Worm (Caenorhabditis elegans) whole organism, late embryonic: ENCODE data around the gene pei-2.

Experiments
- C08G9.2 ChIP-seq: sonication (generic microtip); optimal IDR thresholded peaks from 2 replicates; lab custom pipeline; 2016; ENCODE audit warnings: mild to moderate bottlenecking, missing genetic modification characterization, moderate library complexity, missing compliant biosample characterization
- C38D4.7 ChIP-seq: fragments of 200-800 bp; sonication (Bioruptor generic); optimal IDR thresholded peaks from 2 replicates; lab custom pipeline; 2018; ENCODE audit warnings: mild to moderate bottlenecking, missing genetic modification characterization, moderate library complexity, missing compliant biosample characterization
- F13H6.1 ChIP-seq: sonication (generic microtip); optimal IDR thresholded peaks from 2 replicates; lab custom pipeline; 2016; ENCODE audit warnings: missing genetic modification characterization, missing compliant biosample characterization
- K02D7.2 ChIP-seq: sonication (generic microtip); optimal IDR thresholded peaks from 2 replicates; lab custom pipeline; 2017; ENCODE audit warnings: mild to moderate bottlenecking, missing genetic modification characterization, missing compliant biosample characterization
- K09A11.1 ChIP-seq: sonication (generic microtip); optimal IDR thresholded peaks from 2 replicates; lab custom pipeline; 2017; ENCODE audit warnings: antibody characterized with exemption, mild to moderate bottlenecking, missing genetic modification characterization, missing compliant biosample characterization; ENCODE audit not compliant: insufficient read depth
- ahr-1 ChIP-seq: sonication (generic microtip); optimal IDR thresholded peaks from 2 replicates; lab custom pipeline; 2016; ENCODE audit warnings: missing genetic modification characterization, missing compliant biosample characterization
- ama-1 ChIP-seq: fragments of 150-350 bp; optimal IDR thresholded peaks from 2 replicates; lab custom pipeline; 2014
- ceh-14 ChIP-seq: sonication (generic microtip); optimal IDR thresholded peaks from 2 replicates; lab custom pipeline; 2016; ENCODE audit warnings: missing genotype, missing genetic modification characterization, missing compliant biosample characterization
- ceh-19 ChIP-seq: fragments of 200-800 bp; sonication (Bioruptor generic); optimal IDR thresholded peaks from 2 replicates; lab custom pipeline; 2018; ENCODE audit warnings: mild to moderate bottlenecking, missing genetic modification characterization, missing compliant biosample characterization
- ceh-2 ChIP-seq: sonication (generic microtip); optimal IDR thresholded peaks from 2 replicates; lab custom pipeline; 2016; ENCODE audit warnings: missing genotype, missing genetic modification characterization, missing compliant biosample characterization
- ceh-22 ChIP-seq: sonication (generic microtip); optimal IDR thresholded peaks from 2 replicates; lab custom pipeline; 2017; ENCODE audit warnings: missing biosample characterization, missing genetic modification characterization
- ceh-24 ChIP-seq: sonication (generic microtip); optimal IDR thresholded peaks from 2 replicates; lab custom pipeline; 2016; ENCODE audit warnings: mild to moderate bottlenecking, missing genetic modification characterization, missing compliant biosample characterization
- ceh-30 ChIP-seq: fragments of 150-350 bp; optimal IDR thresholded peaks from 2 replicates; lab custom pipeline; 2014; ENCODE audit warnings: missing biosample characterization, missing genetic modification characterization
- ceh-45 ChIP-seq: fragments of 200-800 bp; sonication (Bioruptor generic); IDR thresholded peaks from 2 replicates; pipeline ENCODE4 v1.3.6; 2022; ENCODE audit warnings: missing genetic modification reagents, missing genetic modification characterization, missing compliant biosample characterization
- ceh-48 ChIP-seq: sonication (generic microtip); optimal IDR thresholded peaks from 2 replicates; lab custom pipeline; 2016; ENCODE audit warnings: missing genetic modification characterization, inconsistent platforms, missing compliant biosample characterization
- ceh-6 ChIP-seq: fragments of 200-800 bp; sonication (Bioruptor generic); optimal IDR thresholded peaks from 2 replicates; lab custom pipeline; 2018; ENCODE audit warnings: mild to moderate bottlenecking, missing genetic modification characterization, missing compliant biosample characterization
- che-1 ChIP-seq: sonication (generic microtip); optimal IDR thresholded peaks from 2 replicates; lab custom pipeline; 2016; ENCODE audit warnings: mild to moderate bottlenecking, missing genetic modification characterization, missing compliant biosample characterization
- dve-1 ChIP-seq: sonication (generic microtip); optimal IDR thresholded peaks from 2 replicates; lab custom pipeline; 2017; ENCODE audit warnings: antibody characterized with exemption, mild to moderate bottlenecking, missing genetic modification characterization, missing compliant biosample characterization
- elt-2 ChIP-seq: sonication (generic microtip); optimal IDR thresholded peaks from 2 replicates; lab custom pipeline; 2016; ENCODE audit warnings: missing genetic modification reagents, missing genetic modification characterization, missing compliant biosample characterization
- elt-4 ChIP-seq: sonication (generic microtip); optimal IDR thresholded peaks from 2 replicates; lab custom pipeline; 2016; ENCODE audit warnings: missing genetic modification characterization, missing compliant biosample characterization
- ets-4 ChIP-seq: sonication (generic microtip); optimal IDR thresholded peaks from 2 replicates; lab custom pipeline; 2016; ENCODE audit warnings: missing genetic modification characterization, missing compliant biosample characterization
- eyg-1 ChIP-seq: sonication (generic microtip); optimal IDR thresholded peaks from 2 replicates; lab custom pipeline; 2016; ENCODE audit warnings: missing genotype, missing genetic modification characterization, missing compliant biosample characterization
- fkh-6 ChIP-seq: sonication (generic microtip); optimal IDR thresholded peaks from 2 replicates; lab custom pipeline; 2016; ENCODE audit warnings: missing genetic modification characterization, missing compliant biosample characterization
- gmeb-2 ChIP-seq: sonication (generic microtip); optimal IDR thresholded peaks from 2 replicates; lab custom pipeline; 2016; ENCODE audit warnings: missing genetic modification characterization, inconsistent platforms, missing compliant biosample characterization
- hlh-13 ChIP-seq: fragments of 200-800 bp; sonication (Bioruptor generic); optimal IDR thresholded peaks from 2 replicates; lab custom pipeline; 2018; ENCODE audit warnings: mild to moderate bottlenecking, missing genetic modification characterization, missing compliant biosample characterization
- hlh-30 ChIP-seq: sonication (generic microtip); optimal IDR thresholded peaks from 2 replicates; lab custom pipeline; 2017; ENCODE audit warnings: antibody characterized with exemption, missing genetic modification characterization, missing compliant biosample characterization; ENCODE audit not compliant: insufficient read depth
- hlh-6 ChIP-seq: sonication (generic microtip); optimal IDR thresholded peaks from 2 replicates; lab custom pipeline; 2016; ENCODE audit warnings: missing genotype, missing genetic modification characterization, missing compliant biosample characterization
- hlh-8 ChIP-seq: sonication (generic microtip); optimal IDR thresholded peaks from 2 replicates; lab custom pipeline; 2016; ENCODE audit warnings: missing genotype, missing genetic modification characterization, missing compliant biosample characterization
- lim-6 ChIP-seq: sonication (generic microtip); optimal IDR thresholded peaks from 2 replicates; lab custom pipeline; 2016; ENCODE audit warnings: missing genetic modification characterization, missing compliant biosample characterization
- lin-11 ChIP-seq: fragments of 200-800 bp; sonication (Bioruptor generic); optimal IDR thresholded peaks from 2 replicates; lab custom pipeline; 2018; ENCODE audit warnings: mild to moderate bottlenecking, missing genetic modification characterization, missing compliant biosample characterization
- madf-2 ChIP-seq: sonication (generic microtip); optimal IDR thresholded peaks from 2 replicates; lab custom pipeline; 2017; ENCODE audit warnings: missing genetic modification characterization, missing compliant biosample characterization
- nfya-1 ChIP-seq: sonication (generic microtip); optimal IDR thresholded peaks from 2 replicates; lab custom pipeline; 2017; ENCODE audit warnings: missing genetic modification characterization, mild to moderate bottlenecking, missing compliant biosample characterization, antibody characterized with exemption, moderate library complexity
- nhr-11 ChIP-seq: fragments of 150-350 bp; optimal IDR thresholded peaks from 2 replicates; lab custom pipeline; 2014; ENCODE audit warnings: missing biosample characterization, missing genetic modification characterization
- npax-4 ChIP-seq: sonication (generic microtip); optimal IDR thresholded peaks from 2 replicates; lab custom pipeline; 2016; ENCODE audit warnings: missing genetic modification characterization, missing compliant biosample characterization
- odd-2 ChIP-seq: sonication (generic microtip); optimal IDR thresholded peaks from 2 replicates; lab custom pipeline; 2017; ENCODE audit warnings: antibody characterized with exemption, mild to moderate bottlenecking, missing genetic modification characterization, missing compliant biosample characterization
- pag-3 ChIP-seq: sonication (generic microtip); optimal IDR thresholded peaks from 2 replicates; lab custom pipeline; 2016; ENCODE audit warnings: missing compliant biosample characterization, missing genetic modification characterization, borderline replicate concordance
- pat-9 ChIP-seq: fragments of 200-800 bp; sonication (Bioruptor generic); optimal IDR thresholded peaks from 2 replicates; lab custom pipeline; 2018; ENCODE audit warnings: mild to moderate bottlenecking, missing genetic modification characterization, moderate library complexity, missing compliant biosample characterization
- pha-2 ChIP-seq: sonication (generic microtip); optimal IDR thresholded peaks from 2 replicates; lab custom pipeline; 2017; ENCODE audit warnings: mild to moderate bottlenecking, missing genetic modification characterization, missing compliant biosample characterization
- pha-4 ChIP-seq: fragments of 150-350 bp; optimal IDR thresholded peaks from 2 replicates; lab custom pipeline; 2018; ENCODE audit warnings: missing biosample characterization, missing genetic modification reagents, missing genetic modification characterization
- ref-2 ChIP-seq: sonication (generic microtip); optimal IDR thresholded peaks from 2 replicates; lab custom pipeline; 2016; ENCODE audit warnings: missing genetic modification characterization, missing compliant biosample characterization
- rnt-1 ChIP-seq: sonication (generic microtip); optimal IDR thresholded peaks from 2 replicates; lab custom pipeline; 2016; ENCODE audit warnings: missing genetic modification characterization, missing compliant biosample characterization
- sox-2 ChIP-seq: fragments of 200-800 bp; sonication (Bioruptor generic); IDR thresholded peaks from 2 replicates; pipeline ENCODE4 v1.3.6; 2022; ENCODE audit warnings: missing genetic modification reagents, missing genetic modification characterization, missing compliant biosample characterization
- syd-9 ChIP-seq: sonication (generic microtip); optimal IDR thresholded peaks from 2 replicates; lab custom pipeline; 2016; ENCODE audit warnings: mild to moderate bottlenecking, missing genetic modification characterization, moderate library complexity, missing compliant biosample characterization
- tbx-2 ChIP-seq: sonication (generic microtip); optimal IDR thresholded peaks from 2 replicates; lab custom pipeline; 2016; ENCODE audit warnings: missing genetic modification characterization, missing compliant biosample characterization
- tbx-7 ChIP-seq: sonication (generic microtip); optimal IDR thresholded peaks from 2 replicates; lab custom pipeline; 2016; ENCODE audit warnings: missing genotype, missing genetic modification characterization, missing compliant biosample characterization
- ttx-3 ChIP-seq: sonication (generic microtip); optimal IDR thresholded peaks from 2 replicates; lab custom pipeline; 2016; ENCODE audit warnings: missing genetic modification reagents, missing genetic modification characterization, missing compliant biosample characterization
- unc-3 ChIP-seq, 2 experiments: fragments of 200-800 bp in 1 of 2; sonication (Bioruptor generic) in 1 of 2; sonication (generic microtip) in 1 of 2; conservative IDR thresholded peaks in 1 of 2; optimal IDR thresholded peaks in 1 of 2; 2 replicates each; pipeline versions ENCODE4 v1.3.6 to Lab custom; 2016 to 2022; ENCODE audit warnings: missing compliant biosample characterization in 2 of 2, missing genetic modification characterization in 2 of 2, missing genetic modification reagents in 1 of 2
- unc-55 ChIP-seq: sonication (generic microtip); optimal IDR thresholded peaks from 2 replicates; lab custom pipeline; 2017; ENCODE audit warnings: missing biosample characterization, missing genetic modification reagents, missing genetic modification characterization
- zip-5 ChIP-seq: sonication (generic microtip); optimal IDR thresholded peaks from 2 replicates; lab custom pipeline; 2016; ENCODE audit warnings: missing genetic modification characterization, missing compliant biosample characterization
- ztf-16 ChIP-seq: sonication (generic microtip); optimal IDR thresholded peaks from 2 replicates; lab custom pipeline; 2017; ENCODE audit warnings: missing genetic modification characterization, missing compliant biosample characterization

pei-2 gene

DNA sequence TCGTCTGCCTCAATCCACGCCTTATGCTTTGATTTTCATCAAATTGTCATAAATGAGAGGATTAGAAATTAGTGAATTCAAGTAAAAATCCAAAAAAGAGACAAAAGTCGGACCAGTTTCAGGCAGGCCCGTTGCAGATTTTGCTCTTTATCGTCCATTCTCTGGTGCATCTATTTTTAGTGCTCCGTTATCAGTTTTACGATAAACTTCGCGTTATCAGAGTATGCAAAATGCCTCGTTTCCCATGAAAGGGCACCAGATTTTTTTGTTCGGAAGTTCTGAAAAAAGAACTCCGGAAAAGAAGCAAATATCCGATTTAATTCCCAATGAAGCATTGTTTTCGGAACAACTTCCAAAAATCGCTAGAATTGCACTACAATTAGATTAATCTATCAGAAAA lies 17.4 kb downstream of the pei-2 start:
- TF ChIP-seq elt-2 (tag; lab: Kevin White, UChicago) (peak; percentile 89), C38D4.7 (no peak), ref-2 (tag; lab: Kevin White, UChicago) (no peak)

DNA sequence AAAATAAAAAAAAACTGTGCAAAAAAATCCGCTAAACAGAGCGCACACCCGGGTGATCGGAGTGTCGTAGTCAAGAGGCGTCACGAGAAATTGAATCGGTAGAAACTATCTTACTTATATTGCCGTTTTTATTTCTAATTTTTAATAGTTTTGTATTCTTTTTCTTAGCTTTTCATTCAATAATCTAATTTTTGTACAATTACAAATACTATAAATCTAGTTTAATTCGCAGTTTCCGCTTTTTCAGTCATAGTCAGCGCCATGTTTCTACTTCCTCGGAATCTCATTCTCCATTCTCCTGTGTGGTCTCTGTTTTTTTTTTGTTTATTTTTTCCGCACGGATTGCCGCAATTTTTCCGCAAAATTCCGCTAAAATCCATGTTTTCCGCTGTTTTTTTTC lies 19.4 kb downstream of the pei-2 start:
- TF ChIP-seq fkh-6 (tag; lab: Kevin White, UChicago): peak; percentile 80
- peak; percentile 99 for TF ChIP-seq zip-5 (tag; lab: Kevin White, UChicago)
- TF ChIP-seq C08G9.2 (tag; lab: Kevin White, UChicago): peak; percentile 97
- peak; percentile 36 for TF ChIP-seq hlh-6 (tag; lab: Kevin White, UChicago)
- peak; percentile 88 for TF ChIP-seq F13H6.1
- no peak for TF ChIP-seq ceh-22
- TF ChIP-seq syd-9 (tag; lab: Kevin White, UChicago): peak; percentile 89
- peak; percentile 86 for TF ChIP-seq ttx-3 (tag; lab: Kevin White, UChicago)
- TF ChIP-seq gmeb-2: peak; percentile 41
- peak; percentile 80 for TF ChIP-seq ceh-19 (GFP tag; lab: Kevin White, UChicago)
- peak; percentile 95 for TF ChIP-seq hlh-8
- TF ChIP-seq ama-1 (lab: Kevin White, UChicago): no peak
- no peak for TF ChIP-seq sox-2 (GFP tag; lab: Robert Waterston, UW)
- TF ChIP-seq rnt-1 (tag; lab: Kevin White, UChicago): peak; percentile 83
- TF ChIP-seq npax-4 (tag; lab: Kevin White, UChicago): peak; percentile 29
- TF ChIP-seq elt-2 (tag; lab: Kevin White, UChicago): peak; percentile 96
- TF ChIP-seq madf-2 (tag; lab: Kevin White, UChicago): peak; percentile 65
- peak; percentile 98 for TF ChIP-seq tbx-2 (tag; lab: Kevin White, UChicago)
- TF ChIP-seq unc-3 (GFP tag; conservative IDR thresholded peaks at IDR 0.05; lab: Robert Waterston, UW): 0 out of 2 replicates have a peak, but pooled peaks have one; percentile 20
- TF ChIP-seq unc-3 (tag; optimal IDR thresholded peaks at IDR 0.05; lab: Kevin White, UChicago): peak; percentile 90
- no peak for TF ChIP-seq K09A11.1
- TF ChIP-seq ceh-2 (tag; lab: Kevin White, UChicago): peak; percentile 99
- TF ChIP-seq che-1 (tag; lab: Kevin White, UChicago): peak; percentile 52
- TF ChIP-seq lin-11 (tag; lab: Kevin White, UChicago): no peak
- peak; percentile 99 for TF ChIP-seq tbx-7
- no peak for TF ChIP-seq ceh-48 (tag; lab: Kevin White, UChicago)
- peak; percentile 37 for TF ChIP-seq unc-55
- TF ChIP-seq odd-2 (tag; lab: Kevin White, UChicago): no peak
- peak; percentile 6 for TF ChIP-seq ceh-6 (GFP tag; lab: Kevin White, UChicago)
- TF ChIP-seq K02D7.2: peak; percentile 49
- no peak for TF ChIP-seq nhr-11 (tag; lab: Kevin White, UChicago)
- no peak for TF ChIP-seq dve-1 (tag; lab: Kevin White, UChicago)
- peak; percentile 96 for TF ChIP-seq ahr-1 (tag; lab: Kevin White, UChicago)
- peak; percentile 42 for TF ChIP-seq ceh-24 (tag; lab: Kevin White, UChicago)
- TF ChIP-seq pag-3 (tag; lab: Kevin White, UChicago): peak; percentile 79
- TF ChIP-seq eyg-1 (tag; lab: Kevin White, UChicago): peak; percentile 94
- TF ChIP-seq ceh-45: no peak
- peak; percentile 86 for TF ChIP-seq ztf-16 (tag; lab: Kevin White, UChicago)
- TF ChIP-seq lim-6: peak; percentile 97
- TF ChIP-seq ceh-14 (tag; lab: Kevin White, UChicago): peak; percentile 98
- no peak for TF ChIP-seq ceh-30 (tag; lab: Kevin White, UChicago)
- no peak for TF ChIP-seq hlh-30 (tag; lab: Kevin White, UChicago)
- no peak for TF ChIP-seq hlh-13 (GFP tag; lab: Kevin White, UChicago)
- peak; percentile 34 for TF ChIP-seq nfya-1 (tag; lab: Kevin White, UChicago)
- TF ChIP-seq pha-2 (tag; lab: Kevin White, UChicago): peak; percentile 81
- peak; percentile 98 for TF ChIP-seq ets-4 (tag; lab: Kevin White, UChicago)
- no peak for TF ChIP-seq elt-4 (tag; lab: Kevin White, UChicago)
- no peak for TF ChIP-seq pha-4
- TF ChIP-seq pat-9: no peak
